Fruit fly (Drosophila melanogaster) S2 (cell line): ENCODE data around the gene betaNACtes6.
"Not testable (repeated sequence)": the region's sequence is repeated elsewhere in the genome, so short reads cannot be mapped to it uniquely, and the experiment has no call there.

Experiments used
- CG8478 ChIP-seq: fragments of >200 bp; optimal IDR thresholded peaks from 2 replicates; lab custom pipeline; 2018
- CTCF ChIP-seq, 2 experiments: fragments of >200 bp; optimal IDR thresholded peaks; 2 replicates each; lab custom pipeline; 2018

The betaNACtes6 gene

DNA sequence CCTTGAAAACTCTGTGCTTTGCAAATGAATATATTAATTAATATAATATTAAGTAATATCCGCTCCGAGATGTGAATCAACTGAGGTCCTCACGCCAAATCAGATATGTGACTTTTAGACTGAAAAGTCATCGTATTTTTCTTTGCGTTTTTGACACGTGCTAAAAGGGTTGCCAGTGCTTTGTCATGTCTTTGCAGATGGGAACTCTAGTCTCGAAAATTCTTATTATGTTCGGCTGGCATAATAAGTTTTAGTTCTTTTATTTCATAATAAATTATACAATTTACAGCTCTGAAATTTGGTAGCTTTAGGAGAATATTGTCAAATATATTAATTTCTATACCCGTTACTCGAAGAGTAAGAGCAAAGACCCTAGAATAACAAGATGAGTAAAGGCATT, at the start of gene betaNACtes6:
betaNACtes6 (minus strand) TSS at position 101 of the 400 bp plus-strand sequence.
- TF ChIP-seq CTCF (optimal IDR thresholded peaks at IDR 0.05; lab: Kevin White, UChicago); CG8478 (lab: Kevin White, UChicago): not testable (repeated sequence)

DNA sequence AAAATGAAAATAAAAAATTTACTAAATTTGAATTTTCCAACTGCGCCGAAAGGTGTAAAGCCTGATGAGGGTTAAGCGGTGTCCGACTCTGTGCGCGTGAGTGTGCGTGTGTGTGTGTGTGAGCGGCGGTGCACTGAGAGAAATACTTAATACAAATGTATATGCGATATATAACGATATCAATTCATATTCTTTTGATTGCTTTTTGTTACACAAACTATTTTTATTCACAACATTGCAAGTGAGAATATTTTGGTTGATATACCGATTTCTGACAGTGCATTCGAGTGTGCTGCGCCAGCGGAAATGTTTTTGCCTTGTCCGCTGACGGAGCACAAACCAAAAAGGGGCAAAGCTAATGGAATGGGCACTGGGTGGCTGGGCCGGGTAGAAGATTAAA, 15.3 kb upstream of the betaNACtes6 start:
- TF ChIP-seq CTCF (optimal IDR thresholded peaks at IDR 0.05; lab: Kevin White, UChicago) = no peak
- TF ChIP-seq CG8478 (lab: Kevin White, UChicago) = no peak

DNA sequence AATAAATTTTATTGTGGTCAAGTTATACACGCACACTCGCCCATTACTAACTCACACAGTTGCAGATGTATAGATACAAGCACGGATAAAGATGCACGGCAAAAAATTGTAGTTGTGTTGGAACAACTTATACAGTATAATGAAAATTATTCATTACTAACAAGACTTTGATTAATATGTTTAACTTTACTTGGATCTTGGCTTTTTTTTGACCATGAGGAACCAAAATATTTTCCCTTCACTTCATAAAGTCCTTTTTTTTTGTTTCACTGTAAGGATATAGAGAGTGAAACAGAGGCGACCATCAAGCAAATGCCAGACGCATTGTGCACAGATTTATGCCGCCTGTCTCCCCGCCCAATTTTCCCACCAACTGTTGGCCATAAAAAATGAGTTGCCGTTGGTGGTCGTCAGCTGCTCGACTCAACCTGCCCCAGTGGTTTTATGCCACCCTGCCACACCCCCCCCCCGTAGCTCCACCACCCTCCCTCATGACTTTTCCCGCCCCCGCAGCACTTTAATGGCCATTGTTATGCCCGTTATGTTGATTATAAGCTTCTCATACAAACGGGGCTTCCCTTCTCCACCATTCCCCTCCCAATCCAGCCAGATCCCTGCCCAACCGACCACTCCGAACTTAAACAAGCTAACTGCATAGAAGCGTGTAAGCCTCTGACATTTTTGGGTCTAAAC, 14.7 kb upstream of the betaNACtes6 start:
- TF ChIP-seq CG8478 (lab: Kevin White, UChicago) = no peak
- TF ChIP-seq CTCF (optimal IDR thresholded peaks at IDR 0.05; lab: Kevin White, UChicago) = no peak

DNA sequence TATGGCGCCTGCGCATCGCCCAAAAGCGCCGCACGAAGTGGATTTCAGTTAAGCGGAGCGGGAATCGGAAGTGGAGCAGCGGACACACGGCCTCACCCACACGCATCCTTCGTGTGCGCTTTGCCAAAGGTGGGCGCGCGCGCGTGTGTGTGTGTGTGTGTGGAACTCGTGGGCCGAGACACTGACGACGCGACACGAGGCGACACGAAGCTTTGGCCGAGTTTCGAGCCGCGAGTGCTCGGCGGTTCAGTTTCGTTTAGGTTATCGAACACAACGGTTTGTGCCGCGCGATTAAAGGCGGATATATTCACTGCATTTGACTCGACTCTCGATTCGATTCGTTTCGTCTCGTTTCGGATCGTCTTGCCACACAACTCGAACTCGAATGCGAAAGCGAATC, 5.0 kb upstream of the betaNACtes6 start, which contains the start of gene dpr8:
dpr8 (plus strand) TSS at position 264 of the 400 bp plus-strand sequence.
- TF ChIP-seq CTCF (optimal IDR thresholded peaks at IDR 0.05; lab: Kevin White, UChicago) (no peak), CG8478 (lab: Kevin White, UChicago) (no peak)

DNA sequence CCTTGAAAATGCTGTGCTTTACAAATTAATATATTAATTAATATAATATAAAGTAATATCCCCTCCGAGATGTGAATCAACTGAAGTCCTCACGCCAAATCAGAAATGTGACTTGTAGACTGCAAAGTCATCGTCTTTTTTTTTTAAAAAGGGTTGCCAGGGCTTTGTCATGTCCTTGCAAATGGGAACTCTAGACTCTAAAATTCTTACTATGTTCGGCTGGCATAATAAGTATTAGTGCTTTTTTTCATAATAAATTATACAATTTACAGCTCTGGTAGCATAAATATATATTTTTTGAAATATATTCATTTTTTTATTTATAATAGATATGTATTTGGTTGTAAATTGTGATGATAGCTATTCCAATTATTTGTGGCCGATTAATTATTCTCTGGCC, 1.5 kb downstream of the betaNACtes6 start, which contains the start of gene betaNACtes2:
betaNACtes2 (minus strand) TSS at position 101 of the 400 bp plus-strand sequence.
- not testable (repeated sequence) for TF ChIP-seq CTCF (optimal IDR thresholded peaks at IDR 0.05; lab: Kevin White, UChicago); CG8478 (lab: Kevin White, UChicago)

DNA sequence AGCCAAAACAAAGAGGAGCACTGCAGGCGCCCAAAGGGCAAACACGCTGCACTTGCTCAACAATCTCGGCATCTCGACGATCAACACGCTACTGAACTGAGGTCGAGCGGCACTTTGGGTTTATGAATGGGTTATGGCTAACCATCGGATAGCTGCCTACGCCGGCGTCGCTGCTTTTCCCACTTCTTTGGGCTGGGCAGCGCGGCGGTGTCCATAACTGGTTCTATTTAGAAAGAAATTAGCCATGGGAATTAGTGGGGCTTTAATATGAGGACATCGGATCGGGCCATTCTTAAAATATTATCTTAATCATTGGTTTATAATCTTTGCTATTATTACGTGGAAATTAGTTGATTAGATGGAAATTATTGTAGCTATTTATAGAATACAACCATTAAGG, 27.7 kb downstream of the betaNACtes6 start, which contains the start of gene CG9400:
CG9400 (minus strand) TSS at position 101 of the 400 bp plus-strand sequence.
- TF ChIP-seq CTCF (optimal IDR thresholded peaks at IDR 0.05; lab: Kevin White, UChicago) (no peak), CG8478 (lab: Kevin White, UChicago) (no peak)

DNA sequence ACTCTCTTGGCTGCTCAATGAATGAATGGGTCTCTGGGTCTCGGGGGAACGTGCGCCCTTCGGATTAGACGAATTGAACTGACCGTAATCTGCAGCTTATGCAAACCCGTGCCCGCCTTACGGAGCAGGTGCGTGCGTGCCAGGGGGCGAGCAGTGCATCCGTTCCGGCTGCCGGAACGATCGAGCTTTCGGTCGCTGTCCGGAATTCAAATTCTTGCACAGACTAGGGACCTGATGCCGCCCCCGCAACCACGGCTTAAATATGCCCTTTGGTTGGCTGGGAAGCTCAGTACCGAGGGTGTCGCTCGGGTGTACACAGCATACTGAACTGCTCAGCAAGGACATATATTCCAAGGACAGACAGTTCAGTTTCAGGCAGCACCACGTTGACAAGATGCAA, 39.5 kb downstream of the betaNACtes6 start, which contains the start of gene Muc12Ea:
Muc12Ea (plus strand) TSS at position 301 of the 400 bp plus-strand sequence.
- TF ChIP-seq CTCF (optimal IDR thresholded peaks at IDR 0.05; lab: Kevin White, UChicago) (no peak), CG8478 (lab: Kevin White, UChicago) (no peak)
